Worm (Caenorhabditis elegans): Measurements from ENCODE around the gene T13F2.4.

ce11 chrIV:9799664-9800063 is 10.1 kb downstream of the T13F2.4 start:
- TF ChIP-seq mdl-1 (tag; optimal IDR thresholded peaks at IDR 0.05) = no peak
- TF ChIP-seq ZK546.5 (tag; optimal IDR thresholded peaks at IDR 0.05) = no peak
- TF ChIP-seq nhr-6 (tag; optimal IDR thresholded peaks at IDR 0.05) = no peak
